Fruit fly (Drosophila melanogaster): ENCODE measurements around the gene GlcAT-I.

The GlcAT-I gene

dm6 chrX:4116834-4117736 lies 13.9 kb upstream of the GlcAT-I start, which contains the start of the genes tyf and Tip60 (continued):
- TF ChIP-seq ham (GFP tag; IDR thresholded peaks at IDR 0.05) (no peak), CG11560 (tag; IDR thresholded peaks at IDR 0.05) (no peak), aop (GFP tag; IDR thresholded peaks at IDR 0.05) (no peak), CG7357 (GFP tag; IDR thresholded peaks at IDR 0.05) (no peak), CG2199 (GFP tag; IDR thresholded peaks at IDR 0.05) (0 out of 3 replicates have a peak, but pooled peaks have one; percentile 21), Bgb (GFP tag; IDR thresholded peaks at IDR 0.05; ENCODE audit: partially characterized antibody) (peak; percentile 72), D19A (tag; optimal IDR thresholded peaks at IDR 0.05) (no peak), Asciz (GFP tag; optimal IDR thresholded peaks at IDR 0.05) (no peak), scrt (GFP tag; optimal IDR thresholded peaks at IDR 0.05) (no peak), ci (GFP tag; IDR thresholded peaks at IDR 0.05) (peak; percentile 47; the same call in 1 of the 3 replicates), gcm (GFP tag; optimal IDR thresholded peaks at IDR 0.05) (no peak), Dp (GFP tag; optimal IDR thresholded peaks at IDR 0.05) (peak; percentile 49), CG10147 (GFP tag; optimal IDR thresholded peaks at IDR 0.05) (no peak), MBD-R2 (GFP tag; IDR thresholded peaks at IDR 0.05) (peak; percentile 47), CG11398 (GFP tag; optimal IDR thresholded peaks at IDR 0.05) (no peak), CG7987 (GFP tag; optimal IDR thresholded peaks at IDR 0.05) (no peak), gce (GFP tag; IDR thresholded peaks at IDR 0.05) (no peak), gfzf (GFP tag; optimal IDR thresholded peaks at IDR 0.05) (peak; percentile 46), CG8924 (tag; optimal IDR thresholded peaks at IDR 0.05) (peak; percentile 32), Oaz (GFP tag; IDR thresholded peaks at IDR 0.05) (no peak), ap (GFP tag; IDR thresholded peaks at IDR 0.05) (no peak), mam (GFP tag; optimal IDR thresholded peaks at IDR 0.05) (peak; percentile 36), Bteb2 (GFP tag; optimal IDR thresholded peaks at IDR 0.05) (no peak), wor (GFP tag; IDR thresholded peaks at IDR 0.05) (no peak), CG9932 (GFP tag; IDR thresholded peaks at IDR 0.05) (peak; percentile 53), CG4707 (GFP tag; optimal IDR thresholded peaks at IDR 0.05) (no peak), row (GFP tag; IDR thresholded peaks at IDR 0.05) (peak; percentile 47), cad (GFP tag; optimal IDR thresholded peaks at IDR 0.05) (no peak), psq (GFP tag; optimal IDR thresholded peaks at IDR 0.05) (no peak), tap (tag; optimal IDR thresholded peaks at IDR 0.05) (no peak), btn (GFP tag; optimal IDR thresholded peaks at IDR 0.05) (no peak), jing (GFP tag; optimal IDR thresholded peaks at IDR 0.05) (no peak), Xrp1 (GFP tag; IDR thresholded peaks at IDR 0.05) (no peak), bowl (GFP tag; IDR thresholded peaks at IDR 0.05) (no peak), CG2889 (GFP tag; IDR thresholded peaks at IDR 0.05) (no peak), D19B (GFP tag; optimal IDR thresholded peaks at IDR 0.05) (no peak), Jarid2 (GFP tag; optimal IDR thresholded peaks at IDR 0.05) (no peak), CG9797 (GFP tag; optimal IDR thresholded peaks at IDR 0.05) (peak; percentile 36), CG8359 (GFP tag; optimal IDR thresholded peaks at IDR 0.05; ENCODE audit: borderline replicate concordance) (no peak), Bdp1 (GFP tag; optimal IDR thresholded peaks at IDR 0.05) (no peak), CG12769 (tag; optimal IDR thresholded peaks at IDR 0.05) (no peak), CG7963 (GFP tag; IDR thresholded peaks at IDR 0.05; ENCODE audit: partially characterized antibody) (0 out of 3 replicates have a peak, but pooled peaks have one; percentile 9), CG6854 (GFP tag; optimal IDR thresholded peaks at IDR 0.05) (no peak), CG1233 (GFP tag; optimal IDR thresholded peaks at IDR 0.05) (no peak), CG16863 (GFP tag; optimal IDR thresholded peaks at IDR 0.05) (no peak), cg (GFP tag; optimal IDR thresholded peaks at IDR 0.05) (peak; percentile 91), ewg (GFP tag; optimal IDR thresholded peaks at IDR 0.05) (peak; percentile 29), H2.0 (GFP tag; IDR thresholded peaks at IDR 0.05) (no peak), CG14667 (GFP tag; IDR thresholded peaks at IDR 0.05) (no peak)
